Fruit fly (Drosophila melanogaster) whole organism, prepupa: ENCODE results near the gene Ubi-p63E.

Source experiments
- Blimp-1 ChIP-seq: fragments of 200-800 bp; sonication (Bioruptor generic); optimal IDR thresholded peaks from 3 replicates; lab custom pipeline; 2017; ENCODE audit warnings: missing biosample characterization, missing genetic modification characterization, mild to moderate bottlenecking, moderate library complexity, missing genetic modification reagents
- CG11294 ChIP-seq: fragments of 200-800 bp; sonication (Bioruptor generic); IDR thresholded peaks from 2 replicates; pipeline ENCODE4 v1.3.6; 2022; ENCODE audit warnings: missing biosample characterization, missing genetic modification characterization
- CG11902 ChIP-seq: fragments of 200-800 bp; sonication (Bioruptor generic); optimal IDR thresholded peaks from 3 replicates; lab custom pipeline; 2016; ENCODE audit warnings: missing biosample characterization, missing genetic modification characterization
- CG15336 ChIP-seq: fragments of 200-800 bp; sonication (Bioruptor generic); IDR thresholded peaks from 2 replicates; pipeline ENCODE4 v1.3.6; 2022; ENCODE audit warnings: missing biosample characterization, missing genetic modification characterization
- CG1621 ChIP-seq: fragments of 200-800 bp; sonication (Bioruptor generic); optimal IDR thresholded peaks from 3 replicates; lab custom pipeline; 2018; ENCODE audit warnings: missing biosample characterization, mild to moderate bottlenecking, missing genetic modification characterization
- CG16779 ChIP-seq: fragments of 200-800 bp; sonication (Bioruptor generic); optimal IDR thresholded peaks from 3 replicates; lab custom pipeline; 2017; ENCODE audit warnings: missing biosample characterization, mild to moderate bottlenecking, missing genetic modification characterization
- CG3032 ChIP-seq: fragments of 200-800 bp; optimal IDR thresholded peaks from 2 replicates; lab custom pipeline; 2019; ENCODE audit warnings: missing biosample characterization, mild to moderate bottlenecking, missing genetic modification characterization, moderate library complexity
- CG31627 ChIP-seq: fragments of 200-800 bp; sonication (Bioruptor generic); optimal IDR thresholded peaks from 3 replicates; lab custom pipeline; 2016; ENCODE audit warnings: missing biosample characterization, missing genetic modification characterization
- CG32006 ChIP-seq: fragments of 200-800 bp; sonication (Bioruptor generic); optimal IDR thresholded peaks from 3 replicates; lab custom pipeline; 2017; ENCODE audit warnings: missing biosample characterization, mild to moderate bottlenecking, missing genetic modification characterization
- CG3919 ChIP-seq: fragments of 200-800 bp; sonication (Bioruptor generic); optimal IDR thresholded peaks from 3 replicates; lab custom pipeline; 2016; ENCODE audit warnings: missing biosample characterization, missing genetic modification characterization
- CG4318 ChIP-seq: fragments of 200-800 bp; sonication (Bioruptor generic); optimal IDR thresholded peaks from 3 replicates; lab custom pipeline; 2017; ENCODE audit warnings: missing biosample characterization, mild to moderate bottlenecking, missing genetic modification characterization
- CG6163 ChIP-seq: fragments of 200-800 bp; sonication (Bioruptor generic); IDR thresholded peaks from 3 replicates; pipeline ENCODE4 v1.3.6; 2022; ENCODE audit warnings: missing biosample characterization, missing genetic modification characterization
- CG6792 ChIP-seq: fragments of 200-800 bp; sonication (Bioruptor generic); optimal IDR thresholded peaks from 3 replicates; lab custom pipeline; 2016; ENCODE audit warnings: missing biosample characterization, missing genetic modification characterization
- CG6854 ChIP-seq: fragments of 200-800 bp; sonication (Bioruptor generic); optimal IDR thresholded peaks from 2 replicates; lab custom pipeline; 2017; ENCODE audit warnings: missing biosample characterization, mild to moderate bottlenecking, missing genetic modification characterization
- CG7368 ChIP-seq: fragments of 200-800 bp; sonication (Bioruptor generic); optimal IDR thresholded peaks from 3 replicates; lab custom pipeline; 2016; ENCODE audit warnings: missing biosample characterization, missing genetic modification characterization
- CG8119 ChIP-seq: fragments of 200-800 bp; sonication (Bioruptor generic); IDR thresholded peaks from 3 replicates; pipeline ENCODE4 v1.3.6; 2022; ENCODE audit warnings: missing biosample characterization, missing genetic modification characterization
- CG8319 ChIP-seq: fragments of 200-800 bp; sonication (Bioruptor generic); optimal IDR thresholded peaks from 3 replicates; lab custom pipeline; 2016; ENCODE audit warnings: missing biosample characterization, missing genetic modification characterization
- CG8632 ChIP-seq: fragments of 200-800 bp; sonication (Bioruptor generic); optimal IDR thresholded peaks from 3 replicates; lab custom pipeline; 2016; ENCODE audit warnings: missing biosample characterization, missing genetic modification characterization
- CG9139 ChIP-seq: fragments of 200-800 bp; sonication (Bioruptor generic); optimal IDR thresholded peaks from 3 replicates; lab custom pipeline; 2017; ENCODE audit warnings: missing biosample characterization, mild to moderate bottlenecking, missing genetic modification characterization
- Eip75B ChIP-seq: fragments of 200-800 bp; sonication (Bioruptor generic); optimal IDR thresholded peaks from 3 replicates; lab custom pipeline; 2016; ENCODE audit warnings: missing biosample characterization, missing genetic modification characterization
- Eip78C ChIP-seq: fragments of 200-800 bp; sonication (Bioruptor generic); peaks from one replicate; lab custom pipeline; 2016; ENCODE audit warnings: missing biosample characterization, missing genetic modification characterization
- Eip93F ChIP-seq: fragments of 200-800 bp; sonication (Bioruptor generic); optimal IDR thresholded peaks from 2 replicates; lab custom pipeline; 2016; ENCODE audit warnings: missing biosample characterization, mild to moderate bottlenecking, missing genetic modification characterization
- Ets96B ChIP-seq: fragments of 200-800 bp; optimal IDR thresholded peaks from 2 replicates; lab custom pipeline; 2019; ENCODE audit warnings: missing biosample characterization, mild to moderate bottlenecking, missing genetic modification characterization, moderate library complexity
- Gug ChIP-seq: fragments of 200-800 bp; sonication (Bioruptor generic); IDR thresholded peaks from 2 replicates; pipeline ENCODE4 v1.3.6; 2022; ENCODE audit warnings: missing biosample characterization, missing genetic modification characterization
- Hr38 ChIP-seq: sonication (Bioruptor generic); optimal IDR thresholded peaks from 2 replicates; lab custom pipeline; 2016; ENCODE audit warnings: missing biosample characterization, missing genetic modification characterization
- Hr4 ChIP-seq: fragments of 200-800 bp; sonication (Bioruptor generic); optimal IDR thresholded peaks from 3 replicates; lab custom pipeline; 2016; ENCODE audit warnings: missing biosample characterization, missing genetic modification characterization
- Lpt ChIP-seq: fragments of 200-800 bp; sonication (Bioruptor generic); optimal IDR thresholded peaks from 3 replicates; lab custom pipeline; 2016; ENCODE audit warnings: missing biosample characterization, missing genetic modification characterization
- Met ChIP-seq: fragments of 200-800 bp; sonication (Bioruptor generic); optimal IDR thresholded peaks from 3 replicates; lab custom pipeline; 2016; ENCODE audit warnings: missing biosample characterization, missing genetic modification characterization
- OdsH ChIP-seq: fragments of 200-800 bp; sonication (Bioruptor generic); optimal IDR thresholded peaks from 3 replicates; lab custom pipeline; 2016; ENCODE audit warnings: missing biosample characterization, missing genetic modification characterization
- Smox ChIP-seq: fragments of 200-800 bp; sonication (Bioruptor generic); optimal IDR thresholded peaks from 3 replicates; lab custom pipeline; 2016; ENCODE audit warnings: missing biosample characterization, missing genetic modification characterization
- Sox14 ChIP-seq: fragments of 200-800 bp; sonication (Bioruptor generic); optimal IDR thresholded peaks from 3 replicates; lab custom pipeline; 2016; ENCODE audit warnings: missing biosample characterization, missing genetic modification characterization
- acj6 ChIP-seq: fragments of 200-800 bp; sonication (Bioruptor generic); optimal IDR thresholded peaks from 3 replicates; lab custom pipeline; 2016; ENCODE audit warnings: missing biosample characterization, missing genetic modification characterization
- cyc ChIP-seq: fragments of 200-800 bp; sonication (Bioruptor generic); optimal IDR thresholded peaks from 3 replicates; lab custom pipeline; 2016; ENCODE audit warnings: missing biosample characterization, missing genetic modification characterization
- eg ChIP-seq: fragments of 200-800 bp; sonication (Bioruptor generic); IDR thresholded peaks from 3 replicates; pipeline ENCODE4 v1.3.6; 2022; ENCODE audit warnings: missing biosample characterization, missing genetic modification characterization
- esn ChIP-seq: fragments of 200-800 bp; sonication (Bioruptor generic); optimal IDR thresholded peaks from 2 replicates; lab custom pipeline; 2016; ENCODE audit warnings: missing biosample characterization, mild to moderate bottlenecking, missing genetic modification characterization, moderate library complexity
- fd59A ChIP-seq: fragments of 200-800 bp; sonication (Bioruptor generic); optimal IDR thresholded peaks from 2 replicates; lab custom pipeline; 2017; ENCODE audit warnings: missing biosample characterization, mild to moderate bottlenecking, missing genetic modification characterization, missing genetic modification reagents
- fd85E ChIP-seq: fragments of 200-800 bp; sonication (Bioruptor generic); optimal IDR thresholded peaks from 3 replicates; lab custom pipeline; 2016; ENCODE audit warnings: missing biosample characterization, missing genetic modification characterization
- fkh ChIP-seq: fragments of 200-800 bp; sonication (Bioruptor generic); optimal IDR thresholded peaks from 3 replicates; lab custom pipeline; 2017; ENCODE audit warnings: missing biosample characterization, mild to moderate bottlenecking, missing genetic modification characterization, moderate library complexity
- net ChIP-seq: fragments of 200-800 bp; sonication (Bioruptor generic); optimal IDR thresholded peaks from 3 replicates; lab custom pipeline; 2016; ENCODE audit warnings: missing biosample characterization, missing genetic modification characterization
- salr ChIP-seq, 2 experiments: fragments of 200-800 bp; sonication (Bioruptor generic); optimal IDR thresholded peaks; 3 replicates each; lab custom pipeline; 2016 to 2018; ENCODE audit warnings: missing biosample characterization in 2 of 2, missing genetic modification characterization in 2 of 2, mild to moderate bottlenecking in 1 of 2
- spab ChIP-seq: fragments of 200-800 bp; sonication (Bioruptor generic); optimal IDR thresholded peaks from 2 replicates; lab custom pipeline; 2017; ENCODE audit warnings: missing biosample characterization, mild to moderate bottlenecking, missing genetic modification characterization, missing genetic modification reagents
- svp ChIP-seq: fragments of 200-800 bp; sonication (Bioruptor generic); peaks from one replicate; lab custom pipeline; 2016; ENCODE audit warnings: missing biosample characterization, missing genetic modification characterization
- topi ChIP-seq: fragments of 200-800 bp; sonication (Bioruptor generic); optimal IDR thresholded peaks from 3 replicates; lab custom pipeline; 2016; ENCODE audit warnings: missing biosample characterization, missing genetic modification characterization
- vri ChIP-seq: fragments of 200-800 bp; sonication (Bioruptor generic); optimal IDR thresholded peaks from 3 replicates; lab custom pipeline; 2016; ENCODE audit warnings: missing biosample characterization, mild to moderate bottlenecking, missing genetic modification characterization

The Ubi-p63E gene

dm6 chr3L:3898978-3899377 lies 4.0 kb downstream of the Ubi-p63E start, which contains the start of gene Ccz1 (continued):
- peak; percentile 57 for TF ChIP-seq esn (GFP tag; lab: Kevin White, UChicago)
- TF ChIP-seq OdsH (GFP tag; lab: Kevin White, UChicago) = peak; percentile 26
- no peak for TF ChIP-seq Eip93F (GFP tag; lab: Kevin White, UChicago)
- peak; percentile 37 for TF ChIP-seq svp (GFP tag; lab: Kevin White, UChicago)
- TF ChIP-seq Hr38 = peak; percentile 35
- no peak for TF ChIP-seq salr (GFP tag; optimal IDR thresholded peaks at IDR 0.05; lab: Kevin White, UChicago)
- TF ChIP-seq cyc (GFP tag; lab: Kevin White, UChicago) = peak; percentile 40
- TF ChIP-seq, all 60 proteins: peak for 18

dm6 chr3L:3896553-3897034 lies 6.4 kb downstream of the Ubi-p63E start, which contains the start of the genes Gr63a and Lamtor4:
Gene Gr63a, minus strand, starts transcription at chr3L:3896603.
Gene Lamtor4, plus strand, starts transcription at chr3L:3896900.
- TF ChIP-seq CG8632 (no peak), vri (GFP tag; lab: Kevin White, UChicago) (no peak), CG31627 (GFP tag; lab: Kevin White, UChicago) (peak; percentile 9), Sox14 (peak; percentile 69), CG6163 (GFP tag; lab: Robert Waterston, UW) (0 out of 3 replicates have a peak, but pooled peaks have one; percentile 28), CG6854 (no peak), CG3919 (no peak), CG11902 (GFP tag; lab: Kevin White, UChicago) (no peak), eg (GFP tag; lab: Robert Waterston, UW) (no peak), fd59A (no peak), esn (GFP tag; lab: Kevin White, UChicago) (peak; percentile 47), Eip75B (GFP tag; lab: Kevin White, UChicago) (peak; percentile 44), CG16779 (no peak), cyc (GFP tag; lab: Kevin White, UChicago) (no peak), fkh (GFP tag; lab: Kevin White, UChicago) (peak; percentile 99), CG1621 (tag; lab: Kevin White, UChicago) (peak; percentile 5)

- TF ChIP-seq spab (GFP tag; lab: Kevin White, UChicago) (no peak), CG6163 (GFP tag; lab: Robert Waterston, UW) (no peak), CG9139 (GFP tag; lab: Kevin White, UChicago) (no peak), OdsH (GFP tag; lab: Kevin White, UChicago) (no peak), Gug (GFP tag; lab: Robert Waterston, UW) (no peak), topi (no peak), fkh (GFP tag; lab: Kevin White, UChicago) (no peak), CG4318 (GFP tag; lab: Kevin White, UChicago) (no peak), esn (GFP tag; lab: Kevin White, UChicago) (no peak), Eip75B (GFP tag; lab: Kevin White, UChicago) (no peak), CG7368 (GFP tag; lab: Kevin White, UChicago) (no peak), CG11902 (GFP tag; lab: Kevin White, UChicago) (no peak), CG8119 (GFP tag; lab: Robert Waterston, UW) (no peak), Blimp-1 (no peak), vri (GFP tag; lab: Kevin White, UChicago) (no peak), fd85E (GFP tag; lab: Kevin White, UChicago) (no peak), Hr4 (GFP tag; lab: Kevin White, UChicago) (no peak), Ets96B (no peak)
Measured at dm6 chr3L:3894413-3894812, 8.6 kb downstream of the Ubi-p63E start.

DNA sequence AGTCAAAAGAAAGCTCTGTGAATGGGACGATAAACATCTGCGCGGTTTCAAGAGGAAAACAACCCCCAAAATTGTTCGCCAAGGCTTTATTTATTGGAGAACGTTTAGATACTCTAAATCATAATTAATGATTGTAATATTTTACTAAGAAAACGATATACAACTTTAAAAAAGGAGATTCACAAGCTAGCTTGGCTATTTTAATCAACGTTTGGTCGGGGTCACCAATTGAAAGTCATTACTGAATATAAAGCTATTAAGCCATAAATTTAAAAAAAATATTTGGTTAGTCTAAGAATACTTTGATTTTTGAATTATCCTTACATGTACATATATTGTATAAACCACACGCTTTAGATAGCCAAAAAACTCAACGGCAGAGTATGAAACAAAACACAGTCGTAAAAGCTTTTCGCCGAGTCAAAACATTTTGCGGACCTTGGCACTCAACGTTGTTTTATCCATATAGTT lies 10.8 kb downstream of the Ubi-p63E start, which contains the start of gene Fie:
Fie (plus strand) TSS at position 421 of the 471 bp plus-strand sequence.
- TF ChIP-seq CG32006 = peak; percentile 64
- TF ChIP-seq Eip75B (GFP tag; lab: Kevin White, UChicago) = peak; percentile 39
- no peak; the same call in none of the 2 replicates for TF ChIP-seq CG15336 (GFP tag; lab: Robert Waterston, UW)
- TF ChIP-seq Smox (GFP tag; lab: Kevin White, UChicago) = peak; percentile 62
- TF ChIP-seq CG8319 (GFP tag; lab: Kevin White, UChicago) = no peak
- TF ChIP-seq fkh (GFP tag; lab: Kevin White, UChicago) = no peak
- TF ChIP-seq CG16779 = no peak
- TF ChIP-seq Lpt (GFP tag; lab: Kevin White, UChicago) = no peak
- TF ChIP-seq net (GFP tag; lab: Kevin White, UChicago) = peak; percentile 49
- TF ChIP-seq CG8119 (GFP tag; lab: Robert Waterston, UW) = peak; percentile 62
- TF ChIP-seq Blimp-1 = no peak
- TF ChIP-seq Eip78C (GFP tag; lab: Kevin White, UChicago) = peak; percentile 91
- TF ChIP-seq Sox14 = peak; percentile 46
- TF ChIP-seq CG3032 (tag; lab: Kevin White, UChicago) = peak; percentile 33
- TF ChIP-seq acj6 (GFP tag; lab: Kevin White, UChicago) = peak; percentile 45
- TF ChIP-seq CG6792 = peak; percentile 27
- no peak for TF ChIP-seq CG11294 (GFP tag; lab: Robert Waterston, UW)
- peak; percentile 63 for TF ChIP-seq Met (GFP tag; lab: Kevin White, UChicago)
- TF ChIP-seq Hr38 = no peak
- TF ChIP-seq CG3919 = peak; percentile 48
- no peak for TF ChIP-seq CG6854
- no peak for TF ChIP-seq CG7368 (GFP tag; lab: Kevin White, UChicago)
